Fruit fly (Drosophila melanogaster) whole organism, embryonic: ENCODE measurements around the gene CG15425.
A peak's percentile ranks its signal among the peaks of the same experiment; 100 is the strongest.

ENCODE experiments used
- Bgb ChIP-seq: fragments of 200-800 bp; sonication (Bioruptor generic); IDR thresholded peaks from 2 replicates; pipeline ENCODE4 v1.3.6; 2022; ENCODE audit warnings: missing biosample characterization, missing genetic modification characterization; ENCODE audit not compliant: partially characterized antibody
- CG10321 ChIP-seq: fragments of 200-800 bp; sonication (Bioruptor generic); IDR thresholded peaks from 2 replicates; pipeline ENCODE4 v1.3.6; 2022; ENCODE audit warnings: missing biosample characterization, missing genetic modification characterization
- CG11093 ChIP-seq: fragments of 200-800 bp; sonication (Bioruptor generic); IDR thresholded peaks from 3 replicates; pipeline ENCODE4 v1.3.6; 2022; ENCODE audit warnings: missing biosample characterization, missing genetic modification characterization
- CG11723 ChIP-seq: fragments of 200-800 bp; sonication (Bioruptor generic); optimal IDR thresholded peaks from 2 replicates; lab custom pipeline; 2017; ENCODE audit warnings: missing biosample characterization, mild to moderate bottlenecking, missing genetic modification characterization
- CG12236 ChIP-seq: fragments of 200-800 bp; sonication (Bioruptor generic); optimal IDR thresholded peaks from 2 replicates; lab custom pipeline; 2016; ENCODE audit warnings: missing biosample characterization, missing genetic modification characterization
- CG13894 ChIP-seq: fragments of 200-800 bp; sonication (Bioruptor generic); optimal IDR thresholded peaks from 3 replicates; lab custom pipeline; 2018; ENCODE audit warnings: missing biosample characterization, mild to moderate bottlenecking, missing genetic modification characterization, moderate library complexity
- CG14050 ChIP-seq: fragments of 200-800 bp; sonication (Bioruptor generic); IDR thresholded peaks from 3 replicates; pipeline ENCODE4 v1.3.6; 2022; ENCODE audit warnings: missing biosample characterization, missing genetic modification characterization
- CG17385 ChIP-seq: fragments of 200-800 bp; sonication (Bioruptor generic); optimal IDR thresholded peaks from 3 replicates; lab custom pipeline; 2018; ENCODE audit warnings: missing biosample characterization, mild to moderate bottlenecking, missing genetic modification characterization
- CG17802 ChIP-seq: fragments of 200-800 bp; sonication (Bioruptor generic); optimal IDR thresholded peaks from 2 replicates; lab custom pipeline; 2018; ENCODE audit warnings: missing biosample characterization, mild to moderate bottlenecking, missing genetic modification characterization, moderate library complexity
- CG18262 ChIP-seq: fragments of 200-800 bp; optimal IDR thresholded peaks from 3 replicates; lab custom pipeline; 2019; ENCODE audit warnings: missing biosample characterization, mild to moderate bottlenecking, missing genetic modification characterization, moderate library complexity
- CG2712 ChIP-seq: fragments of 200-800 bp; optimal IDR thresholded peaks from 3 replicates; lab custom pipeline; 2019; ENCODE audit warnings: missing biosample characterization, mild to moderate bottlenecking, missing genetic modification characterization, moderate library complexity
- CG30431 ChIP-seq: fragments of 200-800 bp; sonication (Bioruptor generic); optimal IDR thresholded peaks from 2 replicates; lab custom pipeline; 2017; ENCODE audit warnings: missing biosample characterization, missing genetic modification characterization
- CG31441 ChIP-seq: fragments of 200-800 bp; sonication (Bioruptor generic); IDR thresholded peaks from 2 replicates; pipeline ENCODE4 v1.3.6; 2022; ENCODE audit warnings: missing biosample characterization, missing genetic modification characterization
- CG33557 ChIP-seq: fragments of 200-800 bp; sonication (Bioruptor generic); optimal IDR thresholded peaks from 2 replicates; lab custom pipeline; 2019; ENCODE audit warnings: missing biosample characterization, mild to moderate bottlenecking, missing genetic modification characterization, moderate library complexity
- CG4282 ChIP-seq: fragments of 200-800 bp; sonication (Bioruptor generic); optimal IDR thresholded peaks from 2 replicates; lab custom pipeline; 2016; ENCODE audit warnings: missing biosample characterization, missing genetic modification characterization
- CG4328 ChIP-seq: fragments of 200-800 bp; sonication (Bioruptor generic); optimal IDR thresholded peaks from 3 replicates; lab custom pipeline; 2017; ENCODE audit warnings: missing biosample characterization, missing genetic modification reagents, missing genetic modification characterization
- CG6254 ChIP-seq: fragments of 200-800 bp; sonication (Bioruptor generic); optimal IDR thresholded peaks from 3 replicates; lab custom pipeline; 2017; ENCODE audit warnings: mild to moderate bottlenecking, missing biosample characterization, missing genetic modification reagents, missing genetic modification characterization
- CG7271 ChIP-seq: fragments of 200-800 bp; sonication (Bioruptor generic); optimal IDR thresholded peaks from 2 replicates; lab custom pipeline; 2018; ENCODE audit warnings: missing biosample characterization, mild to moderate bottlenecking, missing genetic modification characterization, moderate library complexity
- CG9932 ChIP-seq: fragments of 200-800 bp; sonication (Bioruptor generic); IDR thresholded peaks from 2 replicates; pipeline ENCODE4 v1.3.6; 2022; ENCODE audit warnings: missing biosample characterization, missing genetic modification characterization
- D19B ChIP-seq: fragments of 200-800 bp; sonication (Bioruptor generic); optimal IDR thresholded peaks from 2 replicates; lab custom pipeline; 2017; ENCODE audit warnings: missing biosample characterization, mild to moderate bottlenecking, missing genetic modification characterization
- Ets65A ChIP-seq: fragments of 200-800 bp; sonication (Bioruptor generic); peaks from one replicate; lab custom pipeline; 2016; ENCODE audit warnings: missing biosample characterization, missing genetic modification characterization
- Ets97D ChIP-seq: fragments of 200-800 bp; sonication (Bioruptor generic); optimal IDR thresholded peaks from 3 replicates; lab custom pipeline; 2016; ENCODE audit warnings: missing biosample characterization, missing genetic modification characterization
- Hey ChIP-seq: fragments of 200-800 bp; sonication (Bioruptor generic); optimal IDR thresholded peaks from 3 replicates; lab custom pipeline; 2018; ENCODE audit warnings: missing biosample characterization, mild to moderate bottlenecking, missing genetic modification characterization
- Hr3 ChIP-seq: fragments of 200-800 bp; sonication (Bioruptor generic); optimal IDR thresholded peaks from 3 replicates; lab custom pipeline; 2016; ENCODE audit warnings: missing biosample characterization, missing genetic modification characterization
- Meics ChIP-seq: fragments of 200-800 bp; sonication (Bioruptor generic); optimal IDR thresholded peaks from 2 replicates; lab custom pipeline; 2017; ENCODE audit warnings: missing biosample characterization, mild to moderate bottlenecking, missing genetic modification characterization
- Mrtf ChIP-seq: fragments of 200-800 bp; sonication (Bioruptor generic); IDR thresholded peaks from 3 replicates; pipeline ENCODE4 v1.3.6; 2022; ENCODE audit warnings: missing biosample characterization, missing genetic modification characterization
- Optix ChIP-seq: fragments of 200-800 bp; sonication (Bioruptor generic); IDR thresholded peaks from 3 replicates; pipeline ENCODE4 v1.3.6; 2022; ENCODE audit warnings: missing biosample characterization, missing genetic modification characterization
- Rfx ChIP-seq: fragments of 200-800 bp; sonication (Bioruptor generic); IDR thresholded peaks from 2 replicates; pipeline ENCODE4 v1.3.6; 2022; ENCODE audit warnings: missing biosample characterization, missing genetic modification characterization
- Side ChIP-seq: fragments of 200-800 bp; sonication (Bioruptor generic); optimal IDR thresholded peaks from 2 replicates; lab custom pipeline; 2016; ENCODE audit warnings: missing biosample characterization, missing genetic modification characterization
- Six4 ChIP-seq: fragments of 200-800 bp; sonication (Bioruptor generic); optimal IDR thresholded peaks from 2 replicates; lab custom pipeline; 2016; ENCODE audit warnings: missing biosample characterization, missing genetic modification characterization
- Sox100B ChIP-seq: fragments of 200-800 bp; sonication (Bioruptor generic); optimal IDR thresholded peaks from 3 replicates; lab custom pipeline; 2018; ENCODE audit warnings: missing biosample characterization, mild to moderate bottlenecking, missing genetic modification characterization
- Stat92E ChIP-seq, 3 experiments: fragments of >200 bp in 2 of 3; fragments of 200-800 bp in 1 of 3; sonication (Bioruptor generic) in 1 of 3; optimal IDR thresholded peaks; 2 replicates each; lab custom pipeline; 2017 to 2019; ENCODE audit warnings: missing biosample characterization in 3 of 3, missing genetic modification characterization in 3 of 3, mild to moderate bottlenecking in 1 of 3, moderate library complexity in 1 of 3
- Trl ChIP-seq, 3 experiments: fragments of >200 bp in 2 of 3; fragments of 200-800 bp in 1 of 3; sonication (Bioruptor generic) in 1 of 3; optimal IDR thresholded peaks; 2 replicates in 1 of 3; 3 replicates in 2 of 3; lab custom pipeline; 2016 to 2017; ENCODE audit warnings: missing biosample characterization in 1 of 3, missing genetic modification characterization in 1 of 3
- cad ChIP-seq: fragments of >200 bp; optimal IDR thresholded peaks from 2 replicates; lab custom pipeline; 2017; ENCODE audit warnings: missing biosample characterization, missing genetic modification characterization
- ci ChIP-seq: fragments of 200-800 bp; sonication (Bioruptor generic); IDR thresholded peaks from 3 replicates; pipeline ENCODE4 v1.3.6; 2022; ENCODE audit warnings: missing biosample characterization, missing genetic modification characterization
- dan ChIP-seq: fragments of 200-800 bp; sonication (Bioruptor generic); IDR thresholded peaks from 2 replicates; pipeline ENCODE4 v1.3.6; 2022; ENCODE audit warnings: missing biosample characterization, missing genetic modification characterization
- eve ChIP-seq, 2 experiments: fragments of >200 bp; optimal IDR thresholded peaks; 2 replicates each; lab custom pipeline; 2017; ENCODE audit warnings: missing biosample characterization in 2 of 2, missing genetic modification characterization in 2 of 2
- fd64A ChIP-seq: fragments of 200-800 bp; sonication (Bioruptor generic); optimal IDR thresholded peaks from 3 replicates; lab custom pipeline; 2018; ENCODE audit warnings: missing biosample characterization, mild to moderate bottlenecking, missing genetic modification characterization
- grn ChIP-seq: fragments of 200-800 bp; sonication (Bioruptor generic); optimal IDR thresholded peaks from 3 replicates; lab custom pipeline; 2017; ENCODE audit warnings: missing biosample characterization, missing genetic modification characterization
- pfk ChIP-seq: fragments of 200-800 bp; sonication (Bioruptor generic); optimal IDR thresholded peaks from 2 replicates; lab custom pipeline; 2018; ENCODE audit warnings: missing biosample characterization, mild to moderate bottlenecking, missing genetic modification characterization, moderate library complexity
- pita ChIP-seq: fragments of 200-800 bp; sonication (Bioruptor generic); optimal IDR thresholded peaks from 2 replicates; lab custom pipeline; 2017; ENCODE audit warnings: missing biosample characterization, mild to moderate bottlenecking, missing genetic modification characterization
- ranshi ChIP-seq: fragments of 200-800 bp; sonication (Bioruptor generic); IDR thresholded peaks from 2 replicates; pipeline ENCODE4 v1.3.6; 2022; ENCODE audit warnings: missing biosample characterization, missing genetic modification characterization
- tll ChIP-seq, 2 experiments: fragments of 200-800 bp in 1 of 2; fragments of >200 bp in 1 of 2; sonication (Bioruptor generic) in 1 of 2; optimal IDR thresholded peaks; 2 replicates each; lab custom pipeline; 2017 to 2019; ENCODE audit warnings: missing biosample characterization in 2 of 2, missing genetic modification characterization in 2 of 2, mild to moderate bottlenecking in 1 of 2, moderate library complexity in 1 of 2
- ttk ChIP-seq: fragments of 200-800 bp; sonication (Bioruptor generic); IDR thresholded peaks from 2 replicates; pipeline ENCODE4 v2.1.2; 2022; ENCODE audit warnings: missing biosample characterization, missing genetic modification characterization
- tup ChIP-seq: fragments of 200-800 bp; sonication (Bioruptor generic); optimal IDR thresholded peaks from 2 replicates; lab custom pipeline; 2016; ENCODE audit warnings: missing biosample characterization, mild to moderate bottlenecking, missing genetic modification characterization, moderate library complexity
- unpg ChIP-seq: fragments of 200-800 bp; sonication (Bioruptor generic); optimal IDR thresholded peaks from 3 replicates; lab custom pipeline; 2018; ENCODE audit warnings: missing biosample characterization, mild to moderate bottlenecking, missing genetic modification characterization, moderate library complexity
- zen ChIP-seq: fragments of 200-800 bp; sonication (Bioruptor generic); optimal IDR thresholded peaks from 3 replicates; lab custom pipeline; 2018; ENCODE audit warnings: missing biosample characterization, mild to moderate bottlenecking, missing genetic modification characterization, moderate library complexity
- zen2 ChIP-seq: fragments of 200-800 bp; sonication (Bioruptor generic); IDR thresholded peaks from 3 replicates; pipeline ENCODE4 v1.3.6; 2022; ENCODE audit warnings: missing biosample characterization, missing genetic modification characterization; ENCODE audit not compliant: partially characterized antibody

The CG15425 gene

dm6 chr2L:4281224-4281623 lies 23.9 kb downstream of the CG15425 start, which contains the start of gene Art2:
Art2 (minus strand) TSS chr2L:4281324.
- peak in 1 of 2 experiments; percentile 81 for TF ChIP-seq tll (GFP tag; optimal IDR thresholded peaks at IDR 0.05; lab: Kevin White, UChicago)
- no peak for TF ChIP-seq Side (GFP tag; lab: Kevin White, UChicago)
- peak; percentile 84 for TF ChIP-seq zen (tag; lab: Kevin White, UChicago)

dm6 chr2L:4281810-4282209 lies 24.4 kb downstream of the CG15425 start:
- TF ChIP-seq Ets65A (GFP tag; lab: Kevin White, UChicago) (peak; percentile 37), CG11093 (GFP tag; lab: Robert Waterston, UW) (no peak), Trl (optimal IDR thresholded peaks at IDR 0.05; lab: Kevin White, UChicago) (peak; percentile 60 to 67), Trl (GFP tag; optimal IDR thresholded peaks at IDR 0.05; lab: Kevin White, UChicago) (no peak), ranshi (no peak), zen2 (GFP tag; lab: Robert Waterston, UW) (0 out of 3 replicates have a peak, but pooled peaks have one; percentile 17), CG9932 (GFP tag; lab: Robert Waterston, UW) (no peak), ci (GFP tag; lab: Robert Waterston, UW) (no peak), Six4 (GFP tag; lab: Kevin White, UChicago) (no peak), CG4328 (GFP tag; lab: Kevin White, UChicago) (no peak), CG17385 (GFP tag; lab: Kevin White, UChicago) (no peak), CG18262 (no peak), CG17802 (tag; lab: Kevin White, UChicago) (no peak), fd64A (GFP tag; lab: Kevin White, UChicago) (no peak), dan (GFP tag; lab: Robert Waterston, UW) (no peak), Ets97D (GFP tag; lab: Kevin White, UChicago) (no peak), CG31441 (GFP tag; lab: Robert Waterston, UW) (no peak)

dm6 chr2L:4282339-4282680 lies 24.9 kb downstream of the CG15425 start:
- TF ChIP-seq CG12236 (GFP tag; lab: Kevin White, UChicago): no peak
- no peak for TF ChIP-seq ttk
- TF ChIP-seq CG30431: no peak
- TF ChIP-seq Bgb (GFP tag; lab: Robert Waterston, UW): no peak
- no peak for TF ChIP-seq Rfx
- TF ChIP-seq unpg (GFP tag; lab: Kevin White, UChicago): no peak
- no peak for TF ChIP-seq CG6254
- TF ChIP-seq CG10321 (GFP tag; lab: Robert Waterston, UW): no peak
- TF ChIP-seq tup (GFP tag; lab: Kevin White, UChicago): no peak
- TF ChIP-seq Sox100B (GFP tag; lab: Kevin White, UChicago): no peak
- peak in 1 of 2 experiments; percentile 51 for TF ChIP-seq eve (GFP tag; optimal IDR thresholded peaks at IDR 0.05; lab: Kevin White, UChicago)
- no peak for TF ChIP-seq CG2712 (tag; lab: Kevin White, UChicago)
- no peak for TF ChIP-seq D19B (GFP tag; lab: Kevin White, UChicago)
- no peak for TF ChIP-seq Hr3
- TF ChIP-seq pfk (GFP tag; lab: Kevin White, UChicago): no peak
- TF ChIP-seq Hey (tag; lab: Kevin White, UChicago): no peak
- no peak for TF ChIP-seq CG7271 (tag; lab: Kevin White, UChicago)
- no peak for TF ChIP-seq CG14050
- TF ChIP-seq CG18262: no peak
- TF ChIP-seq Stat92E (GFP tag; optimal IDR thresholded peaks at IDR 0.05; lab: Kevin White, UChicago): no peak
- TF ChIP-seq pita: no peak
- no peak for TF ChIP-seq Mrtf
- peak; percentile 45 for TF ChIP-seq zen (tag; lab: Kevin White, UChicago)
- peak; percentile 14 for TF ChIP-seq CG13894 (tag; lab: Kevin White, UChicago)
- TF ChIP-seq CG11723: no peak
- TF ChIP-seq CG33557: no peak
- TF ChIP-seq Optix (GFP tag; lab: Robert Waterston, UW): no peak
- TF ChIP-seq CG4282: no peak
- no peak for TF ChIP-seq cad (GFP tag; lab: Kevin White, UChicago)
- no peak for TF ChIP-seq Meics
- TF ChIP-seq grn (GFP tag; lab: Kevin White, UChicago): no peak
